Worm (Caenorhabditis elegans): ENCODE results near the gene B0252.1.
"Not testable (repeated sequence)": the region's sequence is repeated elsewhere in the genome, so short reads cannot be mapped to it uniquely, and the experiment has no call there.

The B0252.1 gene

DNA sequence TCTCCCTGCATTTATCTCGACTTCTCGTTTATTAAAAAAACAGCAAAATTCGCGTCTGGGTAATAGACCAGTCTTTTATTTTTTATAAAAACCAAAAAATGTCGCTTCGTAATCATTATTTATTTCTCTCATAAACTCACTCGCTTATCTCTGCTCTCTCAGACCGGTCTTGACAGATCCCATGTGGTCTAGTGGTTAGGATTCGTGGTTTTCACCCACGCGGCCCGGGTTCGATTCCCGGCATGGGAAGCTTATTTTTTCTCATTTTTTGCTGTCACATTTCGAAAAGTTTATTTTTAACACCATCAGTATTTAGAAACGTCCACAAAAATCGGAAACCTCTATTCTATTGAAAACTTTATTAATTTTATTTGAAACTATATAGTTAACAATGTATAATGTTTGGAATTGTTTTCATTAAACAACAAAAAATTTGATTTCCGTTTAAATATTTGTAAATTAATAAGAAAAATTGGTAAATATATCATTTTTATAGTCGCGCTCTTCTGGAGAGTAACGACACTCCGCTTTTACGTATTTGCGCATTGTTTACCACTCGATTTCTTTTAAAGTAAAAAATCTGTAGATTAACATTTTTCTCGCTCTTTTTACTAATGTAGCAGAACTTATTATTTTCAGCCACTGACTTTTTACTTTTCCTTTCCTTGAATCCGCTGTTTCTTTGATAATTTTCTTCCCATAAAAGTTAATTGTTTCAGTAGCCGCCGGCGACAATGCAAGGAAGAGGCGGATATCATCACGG lies 21.3 kb upstream of the B0252.1 start, which contains the start of gene hrpl-1 (continued):
- TF ChIP-seq nhr-237 (tag; optimal IDR thresholded peaks at IDR 0.05) (no peak), egl-43 (GFP tag; IDR thresholded peaks at IDR 0.05) (peak; percentile 71), ceh-28 (tag; optimal IDR thresholded peaks at IDR 0.05) (no peak), fkh-10 (GFP tag; optimal IDR thresholded peaks at IDR 0.05) (no peak), dmd-8 (GFP tag; IDR thresholded peaks at IDR 0.05) (0 out of 2 replicates have a peak, but pooled peaks have one; percentile 42), nhr-77 (tag; optimal IDR thresholded peaks at IDR 0.05) (no peak), zip-11 (GFP tag; IDR thresholded peaks at IDR 0.05) (no peak), nhr-10 (tag; optimal IDR thresholded peaks at IDR 0.05) (no peak), nhr-25 (tag; optimal IDR thresholded peaks at IDR 0.05; ENCODE audit: borderline replicate concordance, insufficient read depth) (no peak), tra-1 (GFP tag; IDR thresholded peaks at IDR 0.05) (no peak), aha-1 (tag) (peak; percentile 41), hlh-11 (tag; optimal IDR thresholded peaks at IDR 0.05) (peak; percentile 3), F10B5.3 (tag; optimal IDR thresholded peaks at IDR 0.05) (no peak), spr-1 (tag; optimal IDR thresholded peaks at IDR 0.05) (no peak), ctbp-1 (GFP tag; IDR thresholded peaks at IDR 0.05) (peak; percentile 61), egl-27 (tag; optimal IDR thresholded peaks at IDR 0.05) (no peak), gei-8 (GFP tag; optimal IDR thresholded peaks at IDR 0.05) (no peak), tag-97 (GFP tag; IDR thresholded peaks at IDR 0.05) (no peak)

DNA sequence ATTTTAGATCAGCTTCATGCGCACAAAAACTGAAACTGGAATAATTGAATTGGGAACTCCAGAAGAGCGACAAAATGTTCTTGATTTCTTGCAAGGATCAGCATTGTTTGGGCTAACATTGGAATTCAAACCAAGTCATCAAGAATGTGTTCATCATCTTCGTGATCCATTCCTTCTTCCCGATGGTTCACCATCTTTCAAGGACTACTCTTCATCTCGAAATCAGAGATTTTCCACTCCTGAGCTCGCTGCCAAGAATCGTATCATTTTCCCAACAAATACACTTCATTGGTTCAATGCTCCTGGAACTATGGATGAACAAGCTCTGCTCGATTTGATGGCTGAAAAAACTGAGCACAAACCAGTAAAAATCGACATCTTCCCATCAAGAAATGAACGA lies 18.8 kb upstream of the B0252.1 start:
- TF ChIP-seq ceh-44 (GFP tag; IDR thresholded peaks at IDR 0.05) (no peak), aha-1 (tag) (peak; percentile 82), unc-62 (GFP tag; optimal IDR thresholded peaks at IDR 0.05 in 1 of 2) (peak in 1 of 2 experiments; percentile 84), unc-62 (tag; optimal IDR thresholded peaks at IDR 0.05) (no peak)

DNA sequence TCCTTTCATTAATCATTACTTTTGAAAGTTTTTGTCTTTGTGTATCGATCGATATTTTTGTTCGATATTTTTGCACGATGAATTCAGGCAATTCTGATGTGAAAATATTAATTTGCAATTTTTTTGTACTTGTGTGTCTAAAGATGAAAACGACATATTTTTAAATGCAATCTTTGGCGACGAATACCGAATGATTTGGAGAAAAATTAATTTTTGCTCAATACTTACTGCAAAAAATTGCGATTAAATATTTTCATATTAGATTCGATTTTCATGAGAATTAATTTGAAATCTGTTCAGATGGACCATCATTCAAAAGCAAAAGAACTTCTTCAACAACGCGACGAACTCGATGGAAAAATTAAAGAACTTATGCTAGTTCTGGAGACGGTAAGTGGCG lies 17.7 kb upstream of the B0252.1 start, which contains the start of gene psmd-9:
Gene psmd-9 (plus strand): TSS at position 301 of the 400 bp plus-strand sequence.
- TF ChIP-seq lin-39 (tag; optimal IDR thresholded peaks at IDR 0.05) = no peak
- TF ChIP-seq nhr-102 (tag; optimal IDR thresholded peaks at IDR 0.05) = no peak
- no peak for TF ChIP-seq aly-2 (tag; optimal IDR thresholded peaks at IDR 0.05)
- TF ChIP-seq mxl-2 (GFP tag; conservative IDR thresholded peaks at IDR 0.05) = no peak
- TF ChIP-seq nhr-77 (tag; optimal IDR thresholded peaks at IDR 0.05) = no peak
- TF ChIP-seq Y75B8A.6 (GFP tag; IDR thresholded peaks at IDR 0.05) = no peak
- TF ChIP-seq snpc-1.2 (GFP tag; IDR thresholded peaks at IDR 0.05) = no peak
- no peak for TF ChIP-seq egl-43 (GFP tag; IDR thresholded peaks at IDR 0.05)
- TF ChIP-seq tra-1 (GFP tag; IDR thresholded peaks at IDR 0.05) = no peak

DNA sequence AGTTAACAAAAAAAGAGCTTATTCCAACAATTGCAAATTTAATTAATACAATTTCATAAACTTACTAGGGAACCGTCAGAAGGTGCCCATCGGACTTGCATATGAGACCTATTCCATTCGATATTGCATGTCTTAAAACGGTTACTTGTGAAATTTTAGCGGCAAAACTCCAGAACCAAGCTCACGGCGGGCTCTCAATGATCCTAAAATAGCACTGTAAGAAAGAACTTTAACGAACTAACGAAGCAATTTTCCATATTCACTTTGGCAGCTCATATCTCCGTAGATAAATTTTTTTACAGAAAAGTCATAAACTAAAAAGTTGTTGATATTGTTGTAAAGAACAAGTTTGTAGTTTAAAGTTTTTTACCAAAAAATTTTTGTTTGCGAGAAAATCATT lies 11.8 kb upstream of the B0252.1 start, which contains the start of gene B0252.3:
Gene B0252.3 (minus strand): TSS at position 101 of the 400 bp plus-strand sequence.
- peak in 1 of 2 experiments; percentile 75 for TF ChIP-seq unc-62 (GFP tag; optimal IDR thresholded peaks at IDR 0.05 in 1 of 2)
- TF ChIP-seq unc-62 (tag; optimal IDR thresholded peaks at IDR 0.05) = not testable (repeated sequence)

DNA sequence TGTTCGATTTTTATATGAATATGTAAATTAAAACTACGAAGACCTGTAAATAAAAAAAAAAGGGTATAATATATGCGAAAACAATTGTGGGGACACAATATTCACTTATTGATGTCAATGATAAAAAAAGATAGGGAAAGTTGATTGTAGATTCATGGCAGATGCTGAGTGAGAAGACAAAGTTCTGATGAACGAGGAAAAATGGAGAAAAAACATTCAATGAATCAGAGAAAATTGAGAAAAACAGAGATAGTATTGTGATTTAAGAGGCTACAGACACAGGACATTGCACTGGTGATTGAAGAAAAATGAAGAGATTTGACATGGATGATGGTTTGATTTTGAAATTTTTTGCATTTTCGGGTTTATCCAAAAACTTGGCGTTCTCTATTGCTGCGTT lies 10.8 kb upstream of the B0252.1 start:
- TF ChIP-seq mdl-1 (tag; optimal IDR thresholded peaks at IDR 0.05) (peak in 1 of 2 experiments; percentile 9), hlh-11 (tag; optimal IDR thresholded peaks at IDR 0.05) (peak; percentile 29), nhr-28 (tag; optimal IDR thresholded peaks at IDR 0.05) (peak; percentile 38), daf-16 (GFP tag; optimal IDR thresholded peaks at IDR 0.05) (no peak), daf-16 (tag; optimal IDR thresholded peaks at IDR 0.05) (peak; percentile 7), unc-62 (GFP tag; optimal IDR thresholded peaks at IDR 0.05 in 1 of 2) (peak in 1 of 2 experiments; percentile 89), unc-62 (tag; optimal IDR thresholded peaks at IDR 0.05) (no peak), lin-15B (tag; optimal IDR thresholded peaks at IDR 0.05) (no peak), F49E8.2 (tag; optimal IDR thresholded peaks at IDR 0.05; ENCODE audit: borderline replicate concordance) (no peak), php-3 (GFP tag; IDR thresholded peaks at IDR 0.05) (no peak)
